Worm (Caenorhabditis elegans) whole organism, mixed stage, embryonic: ENCODE measurements around the gene F49E8.8.

Experiments
- M03D4.4 ChIP-seq: sonication (generic microtip); optimal IDR thresholded peaks from 2 replicates; lab custom pipeline; 2017; ENCODE audit warnings: mild to moderate bottlenecking, missing genetic modification characterization, missing compliant biosample characterization
- bed-3 ChIP-seq: fragments of 200-800 bp; sonication (Bioruptor generic); optimal IDR thresholded peaks from 3 replicates; lab custom pipeline; 2018; ENCODE audit warnings: mild to moderate bottlenecking, missing genetic modification characterization, moderate library complexity, missing compliant biosample characterization
- blmp-1 ChIP-seq: fragments of 150-350 bp; optimal IDR thresholded peaks from 2 replicates; lab custom pipeline; 2014; ENCODE audit warnings: missing biosample characterization, missing genetic modification characterization
- ceh-39 ChIP-seq: fragments of 150-350 bp; optimal IDR thresholded peaks from 2 replicates; lab custom pipeline; 2014; ENCODE audit warnings: missing biosample characterization, missing genetic modification characterization
- ceh-43 ChIP-seq: fragments of 200-800 bp; sonication (Bioruptor generic); optimal IDR thresholded peaks from 2 replicates; lab custom pipeline; 2018; ENCODE audit warnings: mild to moderate bottlenecking, missing genetic modification characterization, moderate library complexity, missing compliant biosample characterization
- ceh-83 ChIP-seq: fragments of 200-800 bp; sonication (Bioruptor generic); optimal IDR thresholded peaks from 2 replicates; lab custom pipeline; 2018; ENCODE audit warnings: mild to moderate bottlenecking, missing genetic modification characterization, missing compliant biosample characterization
- ces-1 ChIP-seq: fragments of 150-350 bp; optimal IDR thresholded peaks from 2 replicates; lab custom pipeline; 2014; ENCODE audit warnings: missing biosample characterization, missing genetic modification reagents, missing genetic modification characterization
- cnd-1 ChIP-seq: fragments of 200-800 bp; sonication (Bioruptor generic); optimal IDR thresholded peaks from 2 replicates; lab custom pipeline; 2018; ENCODE audit warnings: mild to moderate bottlenecking, missing genetic modification characterization, missing compliant biosample characterization
- drap-1 ChIP-seq: fragments of 200-800 bp; sonication (Bioruptor generic); optimal IDR thresholded peaks from 3 replicates; lab custom pipeline; 2018; ENCODE audit warnings: mild to moderate bottlenecking, missing genetic modification characterization, missing compliant biosample characterization
- elt-1 ChIP-seq: sonication (generic microtip); optimal IDR thresholded peaks from 2 replicates; lab custom pipeline; 2017; ENCODE audit warnings: missing genetic modification characterization, mild to moderate bottlenecking, missing compliant biosample characterization, antibody characterized with exemption, moderate library complexity, borderline replicate concordance; ENCODE audit not compliant: insufficient read depth
- elt-3 ChIP-seq: fragments of 150-350 bp; optimal IDR thresholded peaks from 2 replicates; lab custom pipeline; 2014; ENCODE audit warnings: missing biosample characterization, missing genetic modification characterization
- flh-1 ChIP-seq: fragments of 200-800 bp; sonication (Bioruptor generic); optimal IDR thresholded peaks from 2 replicates; lab custom pipeline; 2018; ENCODE audit warnings: mild to moderate bottlenecking, missing genetic modification characterization, moderate library complexity, missing compliant biosample characterization
- ham-2 ChIP-seq: fragments of 200-800 bp; sonication (Bioruptor generic); optimal IDR thresholded peaks from 2 replicates; lab custom pipeline; 2018; ENCODE audit warnings: mild to moderate bottlenecking, missing genetic modification characterization, missing compliant biosample characterization
- hlh-1 ChIP-seq: fragments of 150-350 bp; optimal IDR thresholded peaks from 2 replicates; lab custom pipeline; 2014; ENCODE audit warnings: missing biosample characterization, missing genetic modification reagents, missing genetic modification characterization
- lin-13 ChIP-seq: fragments of 150-350 bp; optimal IDR thresholded peaks from 2 replicates; lab custom pipeline; 2014; ENCODE audit warnings: missing biosample characterization, missing genetic modification characterization
- lsy-2 ChIP-seq: fragments of 150-350 bp; optimal IDR thresholded peaks from 2 replicates; lab custom pipeline; 2014; ENCODE audit warnings: missing biosample characterization, missing genetic modification characterization
- mab-5 ChIP-seq: fragments of 150-350 bp; optimal IDR thresholded peaks from 2 replicates; lab custom pipeline; 2014; ENCODE audit warnings: missing biosample characterization, missing genetic modification characterization
- mep-1 ChIP-seq: fragments of 150-350 bp; optimal IDR thresholded peaks from 2 replicates; lab custom pipeline; 2017; ENCODE audit warnings: missing biosample characterization, missing genetic modification reagents, missing genetic modification characterization, inconsistent platforms
- mls-2 ChIP-seq: sonication (generic microtip); optimal IDR thresholded peaks from 2 replicates; lab custom pipeline; 2016; ENCODE audit warnings: mild to moderate bottlenecking, missing genetic modification characterization, moderate library complexity, missing compliant biosample characterization
- nhr-12 ChIP-seq: fragments of 150-350 bp; optimal IDR thresholded peaks from 2 replicates; lab custom pipeline; 2014; ENCODE audit warnings: missing biosample characterization, missing genetic modification characterization
- nhr-2 ChIP-seq: fragments of 150-350 bp; optimal IDR thresholded peaks from 2 replicates; lab custom pipeline; 2014; ENCODE audit warnings: missing biosample characterization, missing genetic modification characterization
- nhr-237 ChIP-seq: fragments of 150-350 bp; optimal IDR thresholded peaks from 2 replicates; lab custom pipeline; 2014; ENCODE audit warnings: missing biosample characterization, missing genetic modification characterization
- nhr-28 ChIP-seq: fragments of 150-350 bp; optimal IDR thresholded peaks from 2 replicates; lab custom pipeline; 2014; ENCODE audit warnings: missing biosample characterization, missing genetic modification characterization
- pha-4 ChIP-seq: fragments of 150-350 bp; optimal IDR thresholded peaks from 2 replicates; lab custom pipeline; 2018; ENCODE audit warnings: missing biosample characterization, missing genetic modification reagents, missing genetic modification characterization
- sem-2 ChIP-seq: fragments of 200-800 bp; sonication (Bioruptor generic); optimal IDR thresholded peaks from 2 replicates; lab custom pipeline; 2018; ENCODE audit warnings: mild to moderate bottlenecking, missing genetic modification characterization, missing compliant biosample characterization
- snpc-4 ChIP-seq: fragments of 150-350 bp; optimal IDR thresholded peaks from 2 replicates; lab custom pipeline; 2014; ENCODE audit warnings: missing biosample characterization, missing genetic modification characterization
- sptf-1 ChIP-seq: sonication (generic microtip); optimal IDR thresholded peaks from 2 replicates; lab custom pipeline; 2017; ENCODE audit warnings: mild to moderate bottlenecking, missing genetic modification characterization, moderate library complexity, missing compliant biosample characterization
- tbx-8 ChIP-seq: fragments of 200-800 bp; sonication (Bioruptor generic); optimal IDR thresholded peaks from 2 replicates; lab custom pipeline; 2018; ENCODE audit warnings: mild to moderate bottlenecking, missing genetic modification characterization, moderate library complexity, missing compliant biosample characterization
- unc-120 ChIP-seq: sonication (generic microtip); optimal IDR thresholded peaks from 2 replicates; lab custom pipeline; 2017; ENCODE audit warnings: missing genetic modification characterization, missing compliant biosample characterization; ENCODE audit not compliant: poor library complexity, severe bottlenecking
- unc-39 ChIP-seq: fragments of 150-350 bp; optimal IDR thresholded peaks from 2 replicates; lab custom pipeline; 2014; ENCODE audit warnings: missing biosample characterization, missing genetic modification characterization
- unc-62 ChIP-seq: fragments of 150-350 bp; optimal IDR thresholded peaks from 2 replicates; lab custom pipeline; 2014; ENCODE audit warnings: missing biosample characterization, missing genetic modification reagents, missing genetic modification characterization
- zip-8 ChIP-seq: fragments of 150-350 bp; optimal IDR thresholded peaks from 2 replicates; lab custom pipeline; 2014; ENCODE audit warnings: missing biosample characterization, missing genetic modification characterization
- ztf-11 ChIP-seq: fragments of 150-350 bp; optimal IDR thresholded peaks from 2 replicates; lab custom pipeline; 2014; ENCODE audit warnings: missing biosample characterization, missing genetic modification characterization

The F49E8.8 gene

ce11 chrIV:7578281-7578680, 21.8 kb downstream of the F49E8.8 start, which contains the start of gene F32E10.5:
TSS of gene F32E10.5 (minus strand) at chrIV:7578381.
- TF ChIP-seq sptf-1 = no peak
- TF ChIP-seq flh-1 (GFP tag; lab: Kevin White, UChicago) = no peak
- no peak for TF ChIP-seq nhr-2 (tag; lab: Kevin White, UChicago)
- no peak for TF ChIP-seq bed-3 (GFP tag; lab: Kevin White, UChicago)
- no peak for TF ChIP-seq mab-5 (tag; lab: Kevin White, UChicago)
- TF ChIP-seq nhr-28 (tag; lab: Kevin White, UChicago) = no peak
- TF ChIP-seq unc-39 = no peak
- no peak for TF ChIP-seq ces-1
- no peak for TF ChIP-seq snpc-4 (tag; lab: Kevin White, UChicago)
- no peak for TF ChIP-seq ceh-43 (GFP tag; lab: Kevin White, UChicago)

DNA sequence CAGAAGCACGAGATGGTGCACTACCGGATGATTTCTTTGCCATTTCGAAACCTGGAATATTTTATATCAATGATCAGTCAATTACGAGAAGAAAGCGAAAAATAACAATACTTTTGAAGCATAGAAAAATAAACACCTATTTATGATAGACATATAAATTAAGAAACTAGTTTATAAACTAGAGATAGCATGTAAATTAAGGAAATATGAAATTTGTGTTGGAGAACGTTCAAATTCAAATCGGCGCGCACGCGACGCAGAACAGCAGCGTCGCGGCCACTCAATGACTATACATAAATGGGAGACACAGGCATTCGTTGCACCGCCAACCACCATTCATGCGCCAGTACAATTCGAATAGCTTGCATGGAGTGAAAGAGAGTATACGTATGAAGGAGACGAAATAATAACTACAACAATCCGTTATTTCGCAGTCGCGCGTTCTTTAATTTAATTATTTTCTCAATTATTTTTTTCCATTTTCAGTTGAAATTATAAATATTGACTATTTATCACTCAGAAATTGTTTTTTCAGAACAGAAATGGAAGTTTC, 23.7 kb downstream of the F49E8.8 start, which contains the start of the genes cec-5 and nol-10:
TSS of gene cec-5 (minus strand) at position 51 of the 553 bp plus-strand sequence.
TSS of gene nol-10 (plus strand) at position 536 of the 553 bp plus-strand sequence.
- TF ChIP-seq nhr-237 (tag; lab: Kevin White, UChicago) = peak; percentile 88
- TF ChIP-seq mab-5 (tag; lab: Kevin White, UChicago) = no peak
- peak; percentile 83 for TF ChIP-seq ceh-39 (tag; lab: Kevin White, UChicago)
- no peak for TF ChIP-seq drap-1
- no peak for TF ChIP-seq zip-8 (tag; lab: Kevin White, UChicago)
- TF ChIP-seq unc-62 = peak; percentile 15
- TF ChIP-seq pha-4 = peak; percentile 92
- TF ChIP-seq snpc-4 (tag; lab: Kevin White, UChicago) = no peak
- no peak for TF ChIP-seq ceh-83 (GFP tag; lab: Kevin White, UChicago)
- peak; percentile 24 for TF ChIP-seq hlh-1 (tag; lab: Kevin White, UChicago)
- no peak for TF ChIP-seq ztf-11 (tag; lab: Kevin White, UChicago)
- peak; percentile 23 for TF ChIP-seq M03D4.4
- no peak for TF ChIP-seq bed-3 (GFP tag; lab: Kevin White, UChicago)
- TF ChIP-seq cnd-1 (tag; lab: Kevin White, UChicago) = no peak
- no peak for TF ChIP-seq nhr-28 (tag; lab: Kevin White, UChicago)
- TF ChIP-seq flh-1 (GFP tag; lab: Kevin White, UChicago) = no peak
- TF ChIP-seq unc-120 (tag; lab: Kevin White, UChicago) = peak; percentile 84
- TF ChIP-seq lsy-2 = peak; percentile 58
- TF ChIP-seq sem-2 (GFP tag; lab: Kevin White, UChicago) = no peak
- peak; percentile 57 for TF ChIP-seq mls-2 (tag; lab: Kevin White, UChicago)
- peak; percentile 87 for TF ChIP-seq mep-1 (tag; lab: Kevin White, UChicago)
- no peak for TF ChIP-seq unc-39
- TF ChIP-seq tbx-8 (GFP tag; lab: Kevin White, UChicago) = no peak
- no peak for TF ChIP-seq elt-3 (tag; lab: Kevin White, UChicago)
- TF ChIP-seq blmp-1 (tag; lab: Kevin White, UChicago) = no peak
- TF ChIP-seq ces-1 = peak; percentile 95
- TF ChIP-seq lin-13 (tag; lab: Kevin White, UChicago) = peak; percentile 57
- no peak for TF ChIP-seq elt-1 (tag; lab: Kevin White, UChicago)
- TF ChIP-seq ham-2 (GFP tag; lab: Kevin White, UChicago) = peak; percentile 73
- peak; percentile 49 for TF ChIP-seq sptf-1
- peak; percentile 24 for TF ChIP-seq nhr-12 (tag; lab: Kevin White, UChicago)

ce11 chrIV:7585273-7585882, 28.9 kb downstream of the F49E8.8 start:
- TF ChIP-seq drap-1 (no peak), ces-1 (peak; percentile 85)

ce11 chrIV:7586972-7587371, 30.5 kb downstream of the F49E8.8 start:
- TF ChIP-seq ces-1 (peak; percentile 62), ceh-39 (tag; lab: Kevin White, UChicago) (no peak), nhr-28 (tag; lab: Kevin White, UChicago) (no peak), flh-1 (GFP tag; lab: Kevin White, UChicago) (no peak), drap-1 (no peak), nhr-12 (tag; lab: Kevin White, UChicago) (no peak), nhr-237 (tag; lab: Kevin White, UChicago) (no peak), snpc-4 (tag; lab: Kevin White, UChicago) (no peak)
